Worm (Caenorhabditis elegans) whole organism, young adult: ENCODE measurements around the gene srz-12.

Experiments used
- B0019.2 ChIP-seq: fragments of 200-800 bp; sonication (Bioruptor generic); conservative IDR thresholded peaks from 2 replicates; pipeline ENCODE4 v1.3.6; 2022; ENCODE audit warnings: missing genetic modification reagents, missing genetic modification characterization, missing compliant biosample characterization
- B0035.1 ChIP-seq: sonication (generic microtip); optimal IDR thresholded peaks from 2 replicates; lab custom pipeline; 2016; ENCODE audit warnings: missing genetic modification characterization, mild to moderate bottlenecking, missing compliant biosample characterization, missing genotype, missing genetic modification reagents
- B0336.3 ChIP-seq: fragments of 200-800 bp; sonication (Bioruptor generic); IDR thresholded peaks from 2 replicates; pipeline ENCODE4 v1.3.6; 2022; ENCODE audit warnings: missing genetic modification characterization, missing compliant biosample characterization
- F23B12.7 ChIP-seq: sonication (generic microtip); optimal IDR thresholded peaks from 2 replicates; lab custom pipeline; 2017; ENCODE audit warnings: missing genetic modification characterization, mild to moderate bottlenecking, missing compliant biosample characterization, antibody characterized with exemption, moderate library complexity; ENCODE audit not compliant: insufficient read depth
- F33H1.4 ChIP-seq: fragments of 200-800 bp; sonication (Bioruptor generic); IDR thresholded peaks from 2 replicates; pipeline ENCODE4 v1.3.6; 2022; ENCODE audit warnings: missing genetic modification reagents, missing genetic modification characterization, missing compliant biosample characterization
- F49E8.2 ChIP-seq: sonication (generic microtip); optimal IDR thresholded peaks from 3 replicates; lab custom pipeline; 2017; ENCODE audit warnings: missing genetic modification characterization, mild to moderate bottlenecking, missing compliant biosample characterization, antibody characterized with exemption, moderate library complexity; ENCODE audit not compliant: insufficient read depth
- F55B11.4 ChIP-seq: sonication (generic microtip); optimal IDR thresholded peaks from 2 replicates; lab custom pipeline; 2016; ENCODE audit warnings: missing compliant biosample characterization, missing genetic modification characterization, borderline replicate concordance; ENCODE audit not compliant: insufficient read depth
- T07F8.4 ChIP-seq: sonication (generic microtip); optimal IDR thresholded peaks from 2 replicates; lab custom pipeline; 2016; ENCODE audit warnings: mild to moderate bottlenecking, missing genetic modification characterization, moderate library complexity, missing compliant biosample characterization
- aptf-2 ChIP-seq: fragments of 200-800 bp; sonication (Bioruptor generic); conservative IDR thresholded peaks from 2 replicates; pipeline ENCODE4 v1.3.6; 2022; ENCODE audit warnings: missing genetic modification reagents, missing genetic modification characterization, missing compliant biosample characterization
- aptf-3 ChIP-seq: fragments of 200-800 bp; sonication (Bioruptor generic); IDR thresholded peaks from 2 replicates; pipeline ENCODE4 v1.3.6; 2022; ENCODE audit warnings: missing genetic modification characterization, missing compliant biosample characterization
- bed-1 ChIP-seq: fragments of 200-800 bp; sonication (Bioruptor generic); IDR thresholded peaks from 2 replicates; pipeline ENCODE4 v1.3.6; 2022; ENCODE audit warnings: missing genetic modification reagents, missing genetic modification characterization, missing compliant biosample characterization
- bed-2 ChIP-seq: fragments of 200-800 bp; sonication (Bioruptor generic); IDR thresholded peaks from 2 replicates; pipeline ENCODE4 v1.3.6; 2022; ENCODE audit warnings: missing genetic modification reagents, missing genetic modification characterization, missing compliant biosample characterization
- ccch-3 ChIP-seq: fragments of 200-800 bp; sonication (Bioruptor generic); optimal IDR thresholded peaks from 2 replicates; lab custom pipeline; 2018; ENCODE audit warnings: mild to moderate bottlenecking, missing genetic modification characterization, missing compliant biosample characterization
- chd-7 ChIP-seq: sonication (generic microtip); optimal IDR thresholded peaks from 2 replicates; lab custom pipeline; 2016; ENCODE audit warnings: mild to moderate bottlenecking, missing genetic modification characterization, moderate library complexity, missing compliant biosample characterization
- dox-1 ChIP-seq: fragments of 200-800 bp; sonication (Bioruptor generic); IDR thresholded peaks from 2 replicates; pipeline ENCODE4 v1.3.6; 2022; ENCODE audit warnings: missing genetic modification reagents, missing genetic modification characterization, missing compliant biosample characterization
- efl-1 ChIP-seq: fragments of 150-350 bp; optimal IDR thresholded peaks from 2 replicates; lab custom pipeline; 2014; ENCODE audit warnings: missing biosample characterization, missing genetic modification reagents, missing genetic modification characterization
- egl-18 ChIP-seq: fragments of 200-800 bp; sonication (Bioruptor generic); IDR thresholded peaks from 2 replicates; pipeline ENCODE4 v1.3.6; 2022; ENCODE audit warnings: missing genetic modification reagents, missing genetic modification characterization, missing compliant biosample characterization
- ets-4 ChIP-seq: fragments of 200-800 bp; sonication (Bioruptor generic); optimal IDR thresholded peaks from 2 replicates; lab custom pipeline; 2018; ENCODE audit warnings: mild to moderate bottlenecking, missing genetic modification characterization, missing compliant biosample characterization
- hmg-1.2 ChIP-seq: fragments of 200-800 bp; sonication (Bioruptor generic); IDR thresholded peaks from 2 replicates; pipeline ENCODE4 v1.3.6; 2022; ENCODE audit warnings: missing genetic modification reagents, missing genetic modification characterization, missing compliant biosample characterization
- hmg-20 ChIP-seq: fragments of 200-800 bp; sonication (Bioruptor generic); IDR thresholded peaks from 2 replicates; pipeline ENCODE4 v1.3.6; 2022; ENCODE audit warnings: missing genetic modification reagents, missing genetic modification characterization, missing compliant biosample characterization
- lin-35 ChIP-seq, 3 experiments: fragments of 150-350 bp in 2 of 3; sonication (generic microtip) in 1 of 3; optimal IDR thresholded peaks; 2 replicates each; lab custom pipeline; 2014 to 2018; ENCODE audit warnings: missing biosample characterization in 3 of 3, missing genetic modification characterization in 3 of 3, missing genetic modification reagents in 3 of 3
- lir-1 ChIP-seq: fragments of 200-800 bp; sonication (Bioruptor generic); conservative IDR thresholded peaks from 2 replicates; pipeline ENCODE4 v1.3.6; 2022; ENCODE audit warnings: missing genetic modification reagents, missing genetic modification characterization, missing compliant biosample characterization
- lsl-1 ChIP-seq: fragments of 200-800 bp; sonication (Bioruptor generic); optimal IDR thresholded peaks from 2 replicates; lab custom pipeline; 2018; ENCODE audit warnings: mild to moderate bottlenecking, missing genetic modification characterization, moderate library complexity, missing compliant biosample characterization
- madf-3 ChIP-seq: fragments of 200-800 bp; sonication (Bioruptor generic); IDR thresholded peaks from 2 replicates; pipeline ENCODE4 v1.3.6; 2022; ENCODE audit warnings: missing genetic modification reagents, missing genetic modification characterization, missing compliant biosample characterization
- madf-6 ChIP-seq: fragments of 200-800 bp; sonication (Bioruptor generic); IDR thresholded peaks from 2 replicates; pipeline ENCODE4 v1.3.6; 2022; ENCODE audit warnings: missing genetic modification reagents, missing genetic modification characterization, missing compliant biosample characterization
- madf-8 ChIP-seq: fragments of 200-800 bp; sonication (Bioruptor generic); conservative IDR thresholded peaks from 2 replicates; pipeline ENCODE4 v1.3.6; 2022; ENCODE audit warnings: missing genetic modification reagents, missing genetic modification characterization, missing compliant biosample characterization
- mes-4 ChIP-seq: sonication (generic microtip); optimal IDR thresholded peaks from 2 replicates; lab custom pipeline; 2016; ENCODE audit warnings: missing genotype, missing genetic modification characterization, missing compliant biosample characterization
- mxl-1 ChIP-seq: sonication (generic microtip); optimal IDR thresholded peaks from 2 replicates; lab custom pipeline; 2016; ENCODE audit warnings: missing genetic modification characterization, missing compliant biosample characterization
- nfyb-1 ChIP-seq: fragments of 200-800 bp; sonication (Bioruptor generic); IDR thresholded peaks from 2 replicates; pipeline ENCODE4 v1.3.6; 2022; ENCODE audit warnings: missing genetic modification reagents, missing genetic modification characterization, missing compliant biosample characterization
- nhr-90 ChIP-seq: sonication (generic microtip); optimal IDR thresholded peaks from 2 replicates; lab custom pipeline; 2016; ENCODE audit warnings: missing genotype, mild to moderate bottlenecking, missing genetic modification characterization, missing compliant biosample characterization
- pbrm-1 ChIP-seq: fragments of 200-800 bp; sonication (Bioruptor generic); IDR thresholded peaks from 2 replicates; pipeline ENCODE4 v1.3.6; 2022; ENCODE audit warnings: missing genetic modification reagents, missing genetic modification characterization, missing compliant biosample characterization
- rec-8 ChIP-seq, 2 experiments: sonication (generic microtip); optimal IDR thresholded peaks; 2 replicates each; lab custom pipeline; 2016; ENCODE audit warnings: mild to moderate bottlenecking in 2 of 2, missing genetic modification characterization in 2 of 2, missing genetic modification reagents in 2 of 2, missing genotype in 2 of 2, missing biosample characterization in 1 of 2, missing compliant biosample characterization in 1 of 2, moderate library complexity in 1 of 2
- sdz-38 ChIP-seq: sonication (generic microtip); optimal IDR thresholded peaks from 2 replicates; lab custom pipeline; 2016; ENCODE audit warnings: missing genotype, missing genetic modification characterization, missing compliant biosample characterization
- sea-2 ChIP-seq: fragments of 200-800 bp; sonication (Bioruptor generic); IDR thresholded peaks from 2 replicates; pipeline ENCODE4 v1.3.6; 2022; ENCODE audit warnings: missing genetic modification characterization, missing compliant biosample characterization
- snpc-1.1 ChIP-seq: sonication (generic microtip); optimal IDR thresholded peaks from 2 replicates; lab custom pipeline; 2017; ENCODE audit warnings: missing genetic modification characterization, mild to moderate bottlenecking, missing compliant biosample characterization, antibody characterized with exemption, moderate library complexity, missing genotype, missing genetic modification reagents; ENCODE audit not compliant: insufficient read depth
- snpc-1.3 ChIP-seq: sonication (generic microtip); optimal IDR thresholded peaks from 2 replicates; lab custom pipeline; 2017; ENCODE audit warnings: missing genetic modification characterization, mild to moderate bottlenecking, missing compliant biosample characterization, antibody characterized with exemption, moderate library complexity, missing genotype, missing genetic modification reagents; ENCODE audit not compliant: insufficient read depth
- tbx-9 ChIP-seq: sonication (generic microtip); optimal IDR thresholded peaks from 2 replicates; lab custom pipeline; 2016; ENCODE audit warnings: borderline replicate concordance, missing genetic modification characterization, inconsistent platforms, missing compliant biosample characterization
- zim-3 ChIP-seq: sonication (generic microtip); optimal IDR thresholded peaks from 2 replicates; lab custom pipeline; 2017; ENCODE audit warnings: mild to moderate bottlenecking, missing genetic modification characterization, moderate library complexity, missing compliant biosample characterization
- ztf-25 ChIP-seq: fragments of 200-800 bp; sonication (Bioruptor generic); IDR thresholded peaks from 2 replicates; pipeline ENCODE4 v1.3.6; 2022; ENCODE audit warnings: missing genetic modification reagents, missing genetic modification characterization, missing compliant biosample characterization
- ztf-28 ChIP-seq: fragments of 200-800 bp; sonication (Bioruptor generic); IDR thresholded peaks from 2 replicates; pipeline ENCODE4 v1.3.6; 2022; ENCODE audit warnings: missing genetic modification reagents, missing genetic modification characterization, missing compliant biosample characterization

srz-12 gene

DNA sequence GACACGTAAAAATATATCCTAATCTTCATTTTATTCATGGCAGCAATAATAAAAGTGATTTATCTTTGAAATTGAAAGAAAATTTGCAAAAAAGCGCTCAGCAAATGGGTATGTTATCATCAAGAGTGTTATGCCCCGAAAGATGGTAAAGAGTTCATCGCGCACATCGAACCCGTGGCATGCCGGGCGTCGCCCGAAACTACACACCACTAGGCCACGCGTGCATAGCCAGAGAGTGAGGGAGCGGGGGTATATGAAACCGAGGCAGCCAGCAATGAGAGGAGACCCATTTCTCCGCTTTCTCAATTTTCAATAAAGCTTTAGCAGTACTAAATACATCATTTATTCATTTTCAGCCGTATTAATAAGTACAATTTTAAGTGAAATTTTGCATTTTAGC lies 11.3 kb upstream of the srz-12 start (continued):
- TF ChIP-seq F55B11.4 (tag; lab: Kevin White, UChicago): no peak
- peak; percentile 85; the same call in 1 of the 2 replicates for TF ChIP-seq bed-2 (GFP tag; lab: Robert Waterston, UW)
- peak; percentile 34 for TF ChIP-seq efl-1
- peak; percentile 82 for TF ChIP-seq B0035.1 (tag; lab: Kevin White, UChicago)
- 0 out of 2 replicates have a peak, but pooled peaks have one; percentile 36 for TF ChIP-seq B0019.2
- TF ChIP-seq T07F8.4 (tag; lab: Kevin White, UChicago): peak; percentile 88
- TF ChIP-seq hmg-1.2: peak; percentile 87
- peak in 2 of 3 experiments; percentile 30 to 82 for TF ChIP-seq lin-35 (GFP tag; optimal IDR thresholded peaks at IDR 0.05; lab: Kevin White, UChicago)
- TF ChIP-seq lsl-1 (GFP tag; lab: Kevin White, UChicago): peak; percentile 71
- peak; percentile 94 for TF ChIP-seq snpc-1.3 (tag; lab: Kevin White, UChicago)
- TF ChIP-seq ztf-28 (GFP tag; lab: Robert Waterston, UW): peak; percentile 86; the same call in 1 of the 2 replicates
- peak; percentile 94 to 98 for TF ChIP-seq rec-8 (tag; optimal IDR thresholded peaks at IDR 0.05; lab: Kevin White, UChicago)
- peak; percentile 91 for TF ChIP-seq sea-2 (GFP tag; lab: Robert Waterston, UW)
- peak; percentile 97 for TF ChIP-seq mxl-1 (tag; lab: Kevin White, UChicago)
- peak; percentile 95 for TF ChIP-seq ztf-25 (GFP tag; lab: Robert Waterston, UW)
- TF ChIP-seq ets-4: peak; percentile 90
- TF ChIP-seq madf-3 (GFP tag; lab: Robert Waterston, UW): peak; percentile 88
- peak; percentile 83 for TF ChIP-seq snpc-1.1 (tag; lab: Kevin White, UChicago)
- TF ChIP-seq pbrm-1 (GFP tag; lab: Robert Waterston, UW): peak; percentile 91
- TF ChIP-seq chd-7 (tag; lab: Kevin White, UChicago): peak; percentile 95
- TF ChIP-seq ccch-3 (GFP tag; lab: Kevin White, UChicago): peak; percentile 70
- TF ChIP-seq aptf-3: peak; percentile 98
- TF ChIP-seq hmg-20 (GFP tag; lab: Robert Waterston, UW): peak; percentile 81
- TF ChIP-seq zim-3 (tag; lab: Kevin White, UChicago): peak; percentile 98
- peak; percentile 95 for TF ChIP-seq bed-1
- TF ChIP-seq nfyb-1 (GFP tag; lab: Robert Waterston, UW): peak; percentile 94
- TF ChIP-seq nhr-90 (tag; lab: Kevin White, UChicago): peak; percentile 98
- TF ChIP-seq aptf-2 (GFP tag; lab: Robert Waterston, UW): 0 out of 2 replicates have a peak, but pooled peaks have one; percentile 49
- TF ChIP-seq tbx-9 (tag; lab: Kevin White, UChicago): peak; percentile 96
- peak; percentile 93 for TF ChIP-seq mes-4 (tag; lab: Kevin White, UChicago)
- no peak for TF ChIP-seq sdz-38 (tag; lab: Kevin White, UChicago)
- TF ChIP-seq B0336.3 (GFP tag; lab: Robert Waterston, UW): peak; percentile 87; the same call in 1 of the 2 replicates
- TF ChIP-seq egl-18 (GFP tag; lab: Robert Waterston, UW): peak; percentile 83; the same call in 1 of the 2 replicates
- peak; percentile 98 for TF ChIP-seq F23B12.7 (tag; lab: Kevin White, UChicago)
- TF ChIP-seq madf-6 (GFP tag; lab: Robert Waterston, UW): peak; percentile 81
- TF ChIP-seq F49E8.2 (tag; lab: Kevin White, UChicago): peak; percentile 51
- TF ChIP-seq F33H1.4 (GFP tag; lab: Robert Waterston, UW): peak; percentile 52
- TF ChIP-seq dox-1: peak; percentile 96
- peak; percentile 43 for TF ChIP-seq madf-8
- peak; percentile 78 for TF ChIP-seq lir-1 (GFP tag; lab: Robert Waterston, UW)
